Fruit fly (Drosophila melanogaster) whole organism, embryonic: ENCODE results near the gene CG18301.

Source experiments
- B-H1 ChIP-seq: fragments of 200-800 bp; sonication (Bioruptor generic); IDR thresholded peaks from 3 replicates; pipeline ENCODE4 v1.3.6; 2022; ENCODE audit warnings: missing biosample characterization, missing genetic modification characterization
- BEAF-32 ChIP-seq: fragments of 200-800 bp; sonication (Bioruptor generic); optimal IDR thresholded peaks from 3 replicates; lab custom pipeline; 2017; ENCODE audit warnings: missing biosample characterization, missing genetic modification characterization, mild to moderate bottlenecking, moderate library complexity, missing genetic modification reagents
- CG10267 ChIP-seq: fragments of 200-800 bp; sonication (Bioruptor generic); optimal IDR thresholded peaks from 2 replicates; lab custom pipeline; 2018; ENCODE audit warnings: missing biosample characterization, mild to moderate bottlenecking, missing genetic modification characterization, moderate library complexity
- CG11085 ChIP-seq: fragments of 200-800 bp; sonication (Bioruptor generic); IDR thresholded peaks from 2 replicates; pipeline ENCODE4 v1.3.6; 2022; ENCODE audit warnings: missing biosample characterization, missing genetic modification characterization
- CG12155 ChIP-seq: fragments of 200-800 bp; sonication (Bioruptor generic); optimal IDR thresholded peaks from 3 replicates; lab custom pipeline; 2016; ENCODE audit warnings: missing biosample characterization, missing genetic modification characterization
- CG13287 ChIP-seq: fragments of 200-800 bp; sonication (Bioruptor generic); IDR thresholded peaks from 2 replicates; pipeline ENCODE4 v1.3.6; 2022; ENCODE audit warnings: missing biosample characterization, missing genetic modification characterization; ENCODE audit not compliant: partially characterized antibody
- CG14710 ChIP-seq: fragments of 200-800 bp; sonication (Bioruptor generic); optimal IDR thresholded peaks from 3 replicates; lab custom pipeline; 2019; ENCODE audit warnings: missing biosample characterization, mild to moderate bottlenecking, missing genetic modification characterization, moderate library complexity
- CG15073 ChIP-seq: fragments of 200-800 bp; sonication (Bioruptor generic); optimal IDR thresholded peaks from 2 replicates; lab custom pipeline; 2016; ENCODE audit warnings: missing biosample characterization, missing genetic modification characterization
- CG15514 ChIP-seq: fragments of 200-800 bp; sonication (Bioruptor generic); optimal IDR thresholded peaks from 3 replicates; lab custom pipeline; 2017; ENCODE audit warnings: missing biosample characterization, missing genetic modification characterization, mild to moderate bottlenecking, moderate library complexity, missing genetic modification reagents
- CG1832 ChIP-seq: fragments of 200-800 bp; sonication (Bioruptor generic); optimal IDR thresholded peaks from 2 replicates; lab custom pipeline; 2017; ENCODE audit warnings: missing biosample characterization, mild to moderate bottlenecking, missing genetic modification characterization, inconsistent platforms
- CG18619 ChIP-seq: fragments of 200-800 bp; sonication (Bioruptor generic); optimal IDR thresholded peaks from 3 replicates; lab custom pipeline; 2017; ENCODE audit warnings: missing biosample characterization, mild to moderate bottlenecking, missing genetic modification characterization
- CG2712 ChIP-seq: fragments of 200-800 bp; optimal IDR thresholded peaks from 3 replicates; lab custom pipeline; 2019; ENCODE audit warnings: missing biosample characterization, mild to moderate bottlenecking, missing genetic modification characterization, moderate library complexity
- CG30403 ChIP-seq: fragments of 200-800 bp; sonication (Bioruptor generic); optimal IDR thresholded peaks from 3 replicates; lab custom pipeline; 2016; ENCODE audit warnings: missing biosample characterization, missing genetic modification characterization
- CG3838 ChIP-seq: fragments of 200-800 bp; sonication (Bioruptor generic); optimal IDR thresholded peaks from 3 replicates; lab custom pipeline; 2016; ENCODE audit warnings: missing biosample characterization, missing genetic modification characterization
- CG42726 ChIP-seq: fragments of 200-800 bp; sonication (Bioruptor generic); IDR thresholded peaks from 2 replicates; pipeline ENCODE4 v1.3.6; 2022; ENCODE audit warnings: missing biosample characterization, missing genetic modification characterization; ENCODE audit not compliant: partially characterized antibody
- CG4404 ChIP-seq: fragments of 200-800 bp; sonication (Bioruptor generic); IDR thresholded peaks from 2 replicates; pipeline ENCODE4 v1.3.6; 2022; ENCODE audit warnings: missing biosample characterization, missing genetic modification characterization
- CG7745 ChIP-seq: fragments of 200-800 bp; sonication (Bioruptor generic); optimal IDR thresholded peaks from 2 replicates; lab custom pipeline; 2018; ENCODE audit warnings: missing biosample characterization, mild to moderate bottlenecking, missing genetic modification characterization, moderate library complexity
- CG7963 ChIP-seq: fragments of 200-800 bp; sonication (Bioruptor generic); IDR thresholded peaks from 3 replicates; pipeline ENCODE4 v1.3.6; 2022; ENCODE audit warnings: missing biosample characterization, missing genetic modification characterization; ENCODE audit not compliant: partially characterized antibody
- D19A ChIP-seq: fragments of 200-800 bp; optimal IDR thresholded peaks from 3 replicates; lab custom pipeline; 2019; ENCODE audit warnings: missing biosample characterization, mild to moderate bottlenecking, missing genetic modification characterization, moderate library complexity
- Dref ChIP-seq: fragments of 200-800 bp; sonication (Bioruptor generic); IDR thresholded peaks from 2 replicates; pipeline ENCODE4 v1.3.6; 2022; ENCODE audit warnings: missing biosample characterization, missing genetic modification characterization
- GATAe ChIP-seq: fragments of 200-800 bp; sonication (Bioruptor generic); conservative IDR thresholded peaks from 2 replicates; pipeline ENCODE4 v1.3.6; 2022; ENCODE audit warnings: missing biosample characterization, missing genetic modification characterization
- Hr39 ChIP-seq: fragments of >200 bp; optimal IDR thresholded peaks from 2 replicates; lab custom pipeline; 2017
- Lhr ChIP-seq: fragments of 200-800 bp; sonication (Bioruptor generic); optimal IDR thresholded peaks from 3 replicates; lab custom pipeline; 2017; ENCODE audit warnings: mild to moderate bottlenecking, missing biosample characterization, missing genetic modification reagents, missing genetic modification characterization
- MBD-R2 ChIP-seq: fragments of 200-800 bp; sonication (Bioruptor generic); IDR thresholded peaks from 2 replicates; pipeline ENCODE4 v1.3.6; 2022; ENCODE audit warnings: missing biosample characterization, missing genetic modification characterization
- Mad ChIP-seq: fragments of 200-800 bp; sonication (Bioruptor generic); optimal IDR thresholded peaks from 2 replicates; lab custom pipeline; 2016; ENCODE audit warnings: missing biosample characterization, missing genetic modification characterization
- NC2β ChIP-seq: fragments of 200-800 bp; sonication (Bioruptor generic); optimal IDR thresholded peaks from 2 replicates; lab custom pipeline; 2016; ENCODE audit warnings: missing biosample characterization, missing genetic modification characterization
- NFAT ChIP-seq: fragments of 200-800 bp; sonication (Bioruptor generic); IDR thresholded peaks from 2 replicates; pipeline ENCODE4 v1.3.6; 2022; ENCODE audit warnings: missing biosample characterization, missing genetic modification characterization
- Neu2 ChIP-seq: fragments of 200-800 bp; sonication (Bioruptor generic); optimal IDR thresholded peaks from 3 replicates; lab custom pipeline; 2016; ENCODE audit warnings: missing biosample characterization, missing genetic modification characterization, borderline replicate concordance
- Nf-YA ChIP-seq: fragments of 200-800 bp; sonication (Bioruptor generic); IDR thresholded peaks from 2 replicates; pipeline ENCODE4 v1.3.6; 2022; ENCODE audit warnings: missing biosample characterization, missing genetic modification characterization
- PHDP ChIP-seq: fragments of 200-800 bp; sonication (Bioruptor generic); optimal IDR thresholded peaks from 3 replicates; lab custom pipeline; 2018; ENCODE audit warnings: missing biosample characterization, mild to moderate bottlenecking, missing genetic modification characterization, moderate library complexity
- Scr ChIP-seq: fragments of 200-800 bp; sonication (Bioruptor generic); IDR thresholded peaks from 2 replicates; pipeline ENCODE4 v1.3.6; 2022; ENCODE audit warnings: missing biosample characterization, missing genetic modification characterization; ENCODE audit not compliant: partially characterized antibody
- al ChIP-seq: fragments of 200-800 bp; sonication (Bioruptor generic); IDR thresholded peaks from 2 replicates; pipeline ENCODE4 v1.3.6; 2022; ENCODE audit warnings: missing biosample characterization, missing genetic modification characterization
- bigmax ChIP-seq: fragments of 200-800 bp; sonication (Bioruptor generic); optimal IDR thresholded peaks from 2 replicates; lab custom pipeline; 2018; ENCODE audit warnings: missing biosample characterization, mild to moderate bottlenecking, missing genetic modification characterization
- bsh ChIP-seq, 2 experiments: fragments of 200-800 bp; sonication (Bioruptor generic); optimal IDR thresholded peaks; 2 replicates each; lab custom pipeline; 2017 to 2018; ENCODE audit warnings: mild to moderate bottlenecking in 2 of 2, missing biosample characterization in 2 of 2, missing genetic modification characterization in 2 of 2, moderate library complexity in 1 of 2
- eve ChIP-seq, 2 experiments: fragments of >200 bp; optimal IDR thresholded peaks; 2 replicates each; lab custom pipeline; 2017; ENCODE audit warnings: missing biosample characterization in 2 of 2, missing genetic modification characterization in 2 of 2
- exex ChIP-seq: fragments of 200-800 bp; sonication (Bioruptor generic); optimal IDR thresholded peaks from 4 replicates; lab custom pipeline; 2018; ENCODE audit warnings: missing biosample characterization, mild to moderate bottlenecking, missing genetic modification characterization, moderate library complexity
- eyg ChIP-seq: fragments of 200-800 bp; sonication (Bioruptor generic); optimal IDR thresholded peaks from 3 replicates; lab custom pipeline; 2016; ENCODE audit warnings: missing biosample characterization, missing genetic modification characterization
- fd96Cb ChIP-seq: fragments of 200-800 bp; sonication (Bioruptor generic); optimal IDR thresholded peaks from 2 replicates; lab custom pipeline; 2018; ENCODE audit warnings: missing biosample characterization, mild to moderate bottlenecking, missing genetic modification characterization, moderate library complexity
- gcm ChIP-seq: fragments of 200-800 bp; sonication (Bioruptor generic); optimal IDR thresholded peaks from 2 replicates; lab custom pipeline; 2019; ENCODE audit warnings: missing biosample characterization, mild to moderate bottlenecking, missing genetic modification characterization, moderate library complexity
- gcm2 ChIP-seq: fragments of 200-800 bp; sonication (Bioruptor generic); optimal IDR thresholded peaks from 2 replicates; lab custom pipeline; 2016; ENCODE audit warnings: missing biosample characterization, missing genetic modification characterization
- grn ChIP-seq: fragments of 200-800 bp; sonication (Bioruptor generic); optimal IDR thresholded peaks from 3 replicates; lab custom pipeline; 2017; ENCODE audit warnings: missing biosample characterization, missing genetic modification characterization
- gsb-n ChIP-seq: fragments of 200-800 bp; sonication (Bioruptor generic); optimal IDR thresholded peaks from 3 replicates; lab custom pipeline; 2018; ENCODE audit warnings: missing biosample characterization, mild to moderate bottlenecking, missing genetic modification characterization
- pan ChIP-seq, 4 experiments: fragments of >200 bp in 3 of 4; fragments of 200-800 bp in 1 of 4; sonication (Bioruptor generic) in 1 of 4; optimal IDR thresholded peaks in 3 of 4; IDR thresholded peaks in 1 of 4; 2 replicates each; pipeline versions ENCODE4 v1.3.6 to Lab custom; 2017 to 2022; ENCODE audit warnings: missing biosample characterization in 2 of 4, missing genetic modification characterization in 2 of 4, mixed read lengths in 1 of 4
- psq ChIP-seq: fragments of 200-800 bp; sonication (Bioruptor generic); optimal IDR thresholded peaks from 2 replicates; lab custom pipeline; 2017; ENCODE audit warnings: missing biosample characterization, missing genetic modification characterization
- shn ChIP-seq: fragments of 200-800 bp; sonication (Bioruptor generic); optimal IDR thresholded peaks from 3 replicates; lab custom pipeline; 2016; ENCODE audit warnings: missing biosample characterization, missing genetic modification characterization
- sna ChIP-seq: fragments of 200-800 bp; sonication (Bioruptor generic); IDR thresholded peaks from 2 replicates; pipeline ENCODE4 v1.3.6; 2022; ENCODE audit warnings: missing biosample characterization, missing genetic modification characterization; ENCODE audit not compliant: partially characterized antibody
- sqz ChIP-seq: fragments of 200-800 bp; sonication (Bioruptor generic); optimal IDR thresholded peaks from 3 replicates; lab custom pipeline; 2018; ENCODE audit warnings: missing biosample characterization, mild to moderate bottlenecking, missing genetic modification characterization
- tna ChIP-seq: fragments of 200-800 bp; sonication (Bioruptor generic); IDR thresholded peaks from 2 replicates; pipeline ENCODE4 v1.3.6; 2022; ENCODE audit warnings: missing biosample characterization, missing genetic modification characterization; ENCODE audit not compliant: partially characterized antibody
- unpg ChIP-seq: fragments of 200-800 bp; sonication (Bioruptor generic); optimal IDR thresholded peaks from 3 replicates; lab custom pipeline; 2018; ENCODE audit warnings: missing biosample characterization, mild to moderate bottlenecking, missing genetic modification characterization, moderate library complexity
- wdn ChIP-seq: fragments of 200-800 bp; sonication (Bioruptor generic); IDR thresholded peaks from 2 replicates; pipeline ENCODE4 v1.3.6; 2022; ENCODE audit warnings: missing biosample characterization, missing genetic modification characterization

Gene CG18301

DNA sequence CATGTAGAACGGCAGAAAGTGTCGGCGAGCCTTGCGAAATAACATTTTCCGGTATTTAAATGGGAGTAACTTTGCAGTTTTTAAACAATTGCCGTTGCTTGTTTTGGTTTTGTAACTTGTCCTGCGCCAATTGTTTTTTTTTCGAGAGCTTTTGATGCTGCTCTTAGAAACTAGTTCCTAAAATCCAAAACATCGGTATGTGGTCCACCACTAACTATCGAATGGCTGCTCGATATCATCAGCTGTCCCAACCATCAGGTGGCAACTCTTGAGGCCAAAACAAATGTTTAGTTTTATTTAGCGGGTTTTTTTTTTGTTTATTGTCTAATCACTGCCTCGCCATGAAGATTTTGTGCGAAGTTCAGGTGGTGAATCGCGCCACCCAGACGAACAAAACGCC, 14.5 kb upstream of the CG18301 start, which contains the start of the genes Fatp1 and Lrr47:
Gene Fatp1 (minus strand): TSS at position 134 of the 400 bp plus-strand sequence.
Gene Lrr47 (plus strand): TSS at position 251 of the 400 bp plus-strand sequence.
- TF ChIP-seq Neu2 (GFP tag; lab: Kevin White, UChicago) (no peak), eyg (GFP tag; lab: Kevin White, UChicago) (no peak), CG15073 (no peak), CG14710 (tag; lab: Kevin White, UChicago) (peak; percentile 25), D19A (tag; lab: Kevin White, UChicago) (no peak), Nf-YA (no peak), PHDP (no peak), CG2712 (tag; lab: Kevin White, UChicago) (no peak), Scr (GFP tag; lab: Robert Waterston, UW) (peak; percentile 88), gcm2 (GFP tag; lab: Kevin White, UChicago) (no peak), shn (GFP tag; lab: Kevin White, UChicago) (no peak), fd96Cb (no peak), gcm (GFP tag; lab: Kevin White, UChicago) (no peak), CG4404 (GFP tag; lab: Robert Waterston, UW) (no peak), Lhr (GFP tag; lab: Kevin White, UChicago) (peak; percentile 52), CG13287 (GFP tag; lab: Robert Waterston, UW) (peak; percentile 90), eve (GFP tag; optimal IDR thresholded peaks at IDR 0.05; lab: Kevin White, UChicago) (no peak), wdn (GFP tag; lab: Robert Waterston, UW) (no peak), CG18619 (GFP tag; lab: Kevin White, UChicago) (no peak), sna (GFP tag; lab: Robert Waterston, UW) (peak; percentile 80), GATAe (GFP tag; lab: Robert Waterston, UW) (no peak), CG10267 (tag; lab: Kevin White, UChicago) (no peak), exex (tag; lab: Kevin White, UChicago) (no peak), MBD-R2 (peak; percentile 89), CG30403 (peak; percentile 7), psq (GFP tag; lab: Kevin White, UChicago) (no peak), sqz (GFP tag; lab: Kevin White, UChicago) (peak; percentile 76), Hr39 (lab: Kevin White, UChicago) (no peak), CG3838 (GFP tag; lab: Kevin White, UChicago) (no peak), BEAF-32 (GFP tag; lab: Kevin White, UChicago) (peak; percentile 91), B-H1 (GFP tag; lab: Robert Waterston, UW) (no peak), Mad (GFP tag; lab: Kevin White, UChicago) (no peak), grn (GFP tag; lab: Kevin White, UChicago) (no peak), CG15514 (GFP tag; lab: Kevin White, UChicago) (peak; percentile 99), bsh (GFP tag; optimal IDR thresholded peaks at IDR 0.05; lab: Kevin White, UChicago) (no peak), unpg (GFP tag; lab: Kevin White, UChicago) (no peak), bigmax (GFP tag; lab: Kevin White, UChicago) (no peak), al (no peak), NFAT (GFP tag; lab: Robert Waterston, UW) (peak; percentile 22; the same call in 1 of the 2 replicates), pan (optimal IDR thresholded peaks at IDR 0.05; lab: Kevin White, UChicago) (no peak), pan (GFP tag; optimal IDR thresholded peaks at IDR 0.05 in 1 of 2, IDR thresholded peaks at IDR 0.05 in 1 of 2) (no peak), CG12155 (GFP tag; lab: Kevin White, UChicago) (no peak), gsb-n (tag; lab: Kevin White, UChicago) (no peak), NC2β (peak; percentile 21), tna (peak; percentile 79), CG11085 (GFP tag; lab: Robert Waterston, UW) (no peak), Dref (GFP tag; lab: Robert Waterston, UW) (peak; percentile 56), CG1832 (GFP tag; lab: Kevin White, UChicago) (no peak), CG7745 (tag; lab: Kevin White, UChicago) (no peak), CG7963 (peak; percentile 81), CG42726 (GFP tag; lab: Robert Waterston, UW) (peak; percentile 81)
